Worm (Caenorhabditis elegans) whole organism, L1 larva: Measurements from ENCODE around the gene mdt-15.

ENCODE experiments used
- C04F5.9 ChIP-seq: sonication (generic microtip); optimal IDR thresholded peaks from 2 replicates; lab custom pipeline; 2016; ENCODE audit warnings: missing genetic modification characterization, missing compliant biosample characterization
- C16A3.4 ChIP-seq: fragments of 150-350 bp; optimal IDR thresholded peaks from 2 replicates; lab custom pipeline; 2014; ENCODE audit warnings: missing biosample characterization, missing genetic modification characterization
- C34B4.2 ChIP-seq: sonication (generic microtip); optimal IDR thresholded peaks from 2 replicates; lab custom pipeline; 2017; ENCODE audit warnings: mild to moderate bottlenecking, missing genetic modification characterization, missing compliant biosample characterization
- aha-1 ChIP-seq: fragments of 150-350 bp; optimal IDR thresholded peaks from 2 replicates; lab custom pipeline; 2014; ENCODE audit warnings: missing biosample characterization, missing genetic modification characterization
- aly-2 ChIP-seq: fragments of 150-350 bp; optimal IDR thresholded peaks from 2 replicates; lab custom pipeline; 2014; ENCODE audit warnings: missing biosample characterization, missing genetic modification characterization
- ama-1 ChIP-seq: fragments of 150-350 bp; optimal IDR thresholded peaks from 2 replicates; lab custom pipeline; 2014
- blmp-1 ChIP-seq: fragments of 150-350 bp; optimal IDR thresholded peaks from 2 replicates; lab custom pipeline; 2014; ENCODE audit warnings: missing biosample characterization, missing genetic modification characterization
- ces-1 ChIP-seq: fragments of 150-350 bp; optimal IDR thresholded peaks from 2 replicates; lab custom pipeline; 2014; ENCODE audit warnings: missing biosample characterization, missing genetic modification reagents, missing genetic modification characterization
- dpl-1 ChIP-seq, 3 experiments: fragments of 150-350 bp in 2 of 3; sonication (generic microtip) in 1 of 3; optimal IDR thresholded peaks; 2 replicates each; lab custom pipeline; 2014 to 2017; ENCODE audit warnings: missing biosample characterization in 3 of 3, missing genetic modification characterization in 3 of 3, missing genetic modification reagents in 3 of 3
- dsc-1 ChIP-seq: sonication (generic microtip); optimal IDR thresholded peaks from 2 replicates; lab custom pipeline; 2016; ENCODE audit warnings: mild to moderate bottlenecking, missing genetic modification characterization, missing compliant biosample characterization
- efl-1 ChIP-seq, 4 experiments: fragments of 150-350 bp; optimal IDR thresholded peaks in 3 of 4; peaks in 1 of 4; 1 replicate in 1 of 4; 2 replicates in 3 of 4; lab custom pipeline; 2014; ENCODE audit warnings: missing biosample characterization in 2 of 4, missing genetic modification characterization in 2 of 4, missing genetic modification reagents in 2 of 4
- egl-13 ChIP-seq: sonication (generic microtip); optimal IDR thresholded peaks from 2 replicates; lab custom pipeline; 2016; ENCODE audit warnings: missing genotype, missing genetic modification reagents, missing genetic modification characterization, missing compliant biosample characterization
- egl-27 ChIP-seq, 2 experiments: fragments of 150-350 bp in 1 of 2; sonication (generic microtip); optimal IDR thresholded peaks; 3 replicates each; lab custom pipeline; 2017 to 2018; ENCODE audit warnings: missing biosample characterization in 2 of 2, missing genetic modification characterization in 2 of 2, missing genetic modification reagents in 2 of 2
- elt-2 ChIP-seq: sonication (generic microtip); optimal IDR thresholded peaks from 2 replicates; lab custom pipeline; 2016; ENCODE audit warnings: missing genetic modification characterization, mild to moderate bottlenecking, inconsistent platforms, missing compliant biosample characterization, missing genetic modification reagents
- fkh-10 ChIP-seq: sonication (generic microtip); optimal IDR thresholded peaks from 2 replicates; lab custom pipeline; 2017; ENCODE audit warnings: missing biosample characterization, missing genetic modification reagents, missing genetic modification characterization
- fkh-8 ChIP-seq: sonication (generic microtip); optimal IDR thresholded peaks from 2 replicates; lab custom pipeline; 2016; ENCODE audit warnings: mild to moderate bottlenecking, missing genetic modification characterization, missing compliant biosample characterization
- fos-1 ChIP-seq: fragments of 150-350 bp; optimal IDR thresholded peaks from 2 replicates; lab custom pipeline; 2014; ENCODE audit warnings: missing biosample characterization, missing genetic modification characterization
- grh-1 ChIP-seq: fragments of 200-800 bp; sonication (Bioruptor generic); IDR thresholded peaks from 2 replicates; pipeline ENCODE4 v1.3.6; 2022; ENCODE audit warnings: missing genetic modification reagents, missing genetic modification characterization, missing compliant biosample characterization
- hlh-17 ChIP-seq: fragments of 200-800 bp; sonication (Bioruptor generic); optimal IDR thresholded peaks from 2 replicates; lab custom pipeline; 2018; ENCODE audit warnings: missing genetic modification characterization, mild to moderate bottlenecking, missing compliant biosample characterization, moderate library complexity, borderline replicate concordance
- hpl-2 ChIP-seq: fragments of 150-350 bp; optimal IDR thresholded peaks from 2 replicates; lab custom pipeline; 2014; ENCODE audit warnings: missing biosample characterization, missing genetic modification reagents, missing genetic modification characterization
- irx-1 ChIP-seq: sonication (generic microtip); optimal IDR thresholded peaks from 2 replicates; lab custom pipeline; 2016; ENCODE audit warnings: missing genetic modification characterization, missing compliant biosample characterization
- jun-1 ChIP-seq: fragments of 150-350 bp; optimal IDR thresholded peaks from 2 replicates; lab custom pipeline; 2014; ENCODE audit warnings: missing biosample characterization, missing genetic modification reagents, missing genetic modification characterization
- lin-14 ChIP-seq: fragments of 200-800 bp; sonication (Bioruptor generic); optimal IDR thresholded peaks from 2 replicates; lab custom pipeline; 2018; ENCODE audit warnings: mild to moderate bottlenecking, missing genetic modification characterization, moderate library complexity, missing compliant biosample characterization
- lin-39 ChIP-seq: fragments of 150-350 bp; optimal IDR thresholded peaks from 2 replicates; lab custom pipeline; 2014; ENCODE audit warnings: missing biosample characterization, missing genetic modification reagents, missing genetic modification characterization
- lir-3 ChIP-seq: sonication (generic microtip); optimal IDR thresholded peaks from 2 replicates; lab custom pipeline; 2016; ENCODE audit warnings: mild to moderate bottlenecking, missing genetic modification characterization, moderate library complexity, missing compliant biosample characterization; ENCODE audit not compliant: poor library complexity
- lsy-2 ChIP-seq, 2 experiments: fragments of 150-350 bp; optimal IDR thresholded peaks; 2 replicates each; lab custom pipeline; 2014; ENCODE audit warnings: missing biosample characterization in 2 of 2, missing genetic modification characterization in 2 of 2
- mep-1 ChIP-seq: fragments of 150-350 bp; optimal IDR thresholded peaks from 2 replicates; lab custom pipeline; 2014; ENCODE audit warnings: missing biosample characterization, missing genetic modification characterization
- nhr-237 ChIP-seq: fragments of 150-350 bp; optimal IDR thresholded peaks from 2 replicates; lab custom pipeline; 2014; ENCODE audit warnings: missing biosample characterization, missing genetic modification characterization
- nhr-28 ChIP-seq: fragments of 150-350 bp; optimal IDR thresholded peaks from 2 replicates; lab custom pipeline; 2014; ENCODE audit warnings: missing biosample characterization, missing genetic modification characterization
- nhr-47 ChIP-seq: sonication (generic microtip); optimal IDR thresholded peaks from 2 replicates; lab custom pipeline; 2016; ENCODE audit warnings: mild to moderate bottlenecking, missing genetic modification characterization, moderate library complexity, missing compliant biosample characterization
- nhr-71 ChIP-seq: sonication (generic microtip); optimal IDR thresholded peaks from 2 replicates; lab custom pipeline; 2016; ENCODE audit warnings: mild to moderate bottlenecking, missing genetic modification characterization, moderate library complexity, missing compliant biosample characterization
- nhr-76 ChIP-seq: sonication (generic microtip); optimal IDR thresholded peaks from 2 replicates; lab custom pipeline; 2017; ENCODE audit warnings: missing biosample characterization, missing genetic modification characterization
- nhr-77 ChIP-seq: fragments of 150-350 bp; optimal IDR thresholded peaks from 2 replicates; lab custom pipeline; 2014; ENCODE audit warnings: missing biosample characterization, missing genetic modification characterization
- nhr-84 ChIP-seq: sonication (generic microtip); optimal IDR thresholded peaks from 2 replicates; lab custom pipeline; 2017; ENCODE audit warnings: missing biosample characterization, missing genetic modification characterization
- nhr-85 ChIP-seq: sonication (generic microtip); peaks from one replicate; lab custom pipeline; 2016; ENCODE audit warnings: missing genetic modification characterization, inconsistent platforms, missing compliant biosample characterization
- pag-3 ChIP-seq: sonication (generic microtip); optimal IDR thresholded peaks from 2 replicates; lab custom pipeline; 2017; ENCODE audit warnings: missing genetic modification characterization, mild to moderate bottlenecking, missing compliant biosample characterization, antibody characterized with exemption, borderline replicate concordance; ENCODE audit not compliant: insufficient read depth
- pax-3 ChIP-seq: fragments of 200-800 bp; sonication (Bioruptor generic); optimal IDR thresholded peaks from 2 replicates; lab custom pipeline; 2018; ENCODE audit warnings: mild to moderate bottlenecking, missing genetic modification characterization, moderate library complexity, missing compliant biosample characterization
- pqm-1 ChIP-seq: sonication (generic microtip); optimal IDR thresholded peaks from 3 replicates; lab custom pipeline; 2017; ENCODE audit warnings: missing biosample characterization, missing genetic modification characterization
- rnt-1 ChIP-seq: sonication (generic microtip); optimal IDR thresholded peaks from 2 replicates; lab custom pipeline; 2016; ENCODE audit warnings: mild to moderate bottlenecking, missing genetic modification characterization, moderate library complexity, missing compliant biosample characterization
- snpc-4 ChIP-seq: fragments of 150-350 bp; optimal IDR thresholded peaks from 2 replicates; lab custom pipeline; 2014; ENCODE audit warnings: missing biosample characterization, missing genetic modification characterization
- snu-23 ChIP-seq: sonication (generic microtip); optimal IDR thresholded peaks from 2 replicates; lab custom pipeline; 2016; ENCODE audit warnings: missing genetic modification characterization, missing compliant biosample characterization
- sox-4 ChIP-seq: sonication (generic microtip); optimal IDR thresholded peaks from 2 replicates; lab custom pipeline; 2016; ENCODE audit warnings: missing genetic modification characterization, missing compliant biosample characterization
- sptf-1 ChIP-seq: fragments of 150-350 bp; optimal IDR thresholded peaks from 2 replicates; lab custom pipeline; 2014; ENCODE audit warnings: missing biosample characterization, missing genetic modification characterization
- sup-37 ChIP-seq: fragments of 200-800 bp; sonication (Bioruptor generic); optimal IDR thresholded peaks from 2 replicates; lab custom pipeline; 2018; ENCODE audit warnings: mild to moderate bottlenecking, missing genetic modification characterization, missing compliant biosample characterization
- zip-4 ChIP-seq: fragments of 200-800 bp; sonication (Bioruptor generic); optimal IDR thresholded peaks from 2 replicates; lab custom pipeline; 2018; ENCODE audit warnings: mild to moderate bottlenecking, missing genetic modification characterization, moderate library complexity, missing compliant biosample characterization
- ztf-11 ChIP-seq, 2 experiments: sonication (generic microtip); optimal IDR thresholded peaks; 2 replicates each; lab custom pipeline; 2016 to 2017; ENCODE audit warnings: missing genetic modification characterization in 2 of 2, missing biosample characterization in 1 of 2, missing compliant biosample characterization in 1 of 2
- ztf-4 ChIP-seq: fragments of 150-350 bp; optimal IDR thresholded peaks from 2 replicates; lab custom pipeline; 2014; ENCODE audit warnings: missing biosample characterization, missing genetic modification characterization

The mdt-15 gene

DNA sequence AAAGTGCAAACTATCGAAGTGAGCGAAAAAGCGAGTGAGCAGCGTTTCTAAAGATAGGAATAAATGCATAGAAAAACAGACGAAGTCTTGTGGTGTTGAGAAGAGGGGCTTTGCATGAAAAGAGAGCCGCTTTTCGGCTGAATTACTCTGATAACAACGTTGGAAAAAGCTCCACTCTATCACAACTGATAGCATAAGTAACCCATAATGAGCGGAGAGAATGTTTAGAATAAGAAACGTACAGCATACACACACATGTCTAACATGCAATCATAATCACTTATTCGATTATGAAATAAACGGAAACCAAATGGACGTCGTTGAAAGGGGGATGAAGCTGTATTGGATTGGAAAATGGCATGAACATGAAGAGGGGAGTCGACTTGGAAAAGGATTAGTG, 6.7 kb upstream of the mdt-15 start:
- TF ChIP-seq nhr-85 = no peak
- TF ChIP-seq egl-27 (tag; optimal IDR thresholded peaks at IDR 0.05; lab: Kevin White, UChicago) = no peak
- TF ChIP-seq rnt-1 (tag; lab: Kevin White, UChicago) = no peak
- TF ChIP-seq grh-1 (GFP tag; lab: Robert Waterston, UW) = no peak
- no peak for TF ChIP-seq ztf-4 (tag; lab: Kevin White, UChicago)
- no peak for TF ChIP-seq nhr-28 (tag; lab: Kevin White, UChicago)
- no peak for TF ChIP-seq ztf-11 (tag; optimal IDR thresholded peaks at IDR 0.05; lab: Kevin White, UChicago)
- TF ChIP-seq pag-3 = no peak
- TF ChIP-seq dpl-1 (GFP tag; optimal IDR thresholded peaks at IDR 0.05; lab: Kevin White, UChicago) = peak in 1 of 3 experiments; percentile 3
- no peak for TF ChIP-seq efl-1 (optimal IDR thresholded peaks at IDR 0.05; lab: Kevin White, UChicago)
- TF ChIP-seq efl-1 (GFP tag; optimal IDR thresholded peaks at IDR 0.05 in 1 of 2; lab: Kevin White, UChicago) = no peak
- no peak for TF ChIP-seq irx-1 (tag; lab: Kevin White, UChicago)
- TF ChIP-seq sptf-1 (tag; lab: Kevin White, UChicago) = no peak
- TF ChIP-seq pqm-1 (tag; lab: Kevin White, UChicago) = peak; percentile 72
- peak; percentile 11 for TF ChIP-seq elt-2
- no peak for TF ChIP-seq hpl-2 (GFP tag; lab: Kevin White, UChicago)
- TF ChIP-seq lsy-2 (tag; optimal IDR thresholded peaks at IDR 0.05; lab: Kevin White, UChicago) = peak in 1 of 2 experiments; percentile 11
- TF ChIP-seq nhr-71 = peak; percentile 6
- TF ChIP-seq nhr-237 (tag; lab: Kevin White, UChicago) = no peak
- TF ChIP-seq ces-1 = no peak
- no peak for TF ChIP-seq nhr-76 (tag; lab: Kevin White, UChicago)
- no peak for TF ChIP-seq C04F5.9 (tag; lab: Kevin White, UChicago)
- TF ChIP-seq nhr-84 (tag; lab: Kevin White, UChicago) = no peak
- TF ChIP-seq hlh-17 (GFP tag; lab: Kevin White, UChicago) = no peak
- TF ChIP-seq C16A3.4 (tag; lab: Kevin White, UChicago) = no peak
- no peak for TF ChIP-seq aha-1 (tag; lab: Kevin White, UChicago)
- TF ChIP-seq snu-23 = no peak
- no peak for TF ChIP-seq C34B4.2 (tag; lab: Kevin White, UChicago)
- TF ChIP-seq lin-14 = peak; percentile 7
- TF ChIP-seq ama-1 = peak; percentile 13
- TF ChIP-seq egl-13 (tag; lab: Kevin White, UChicago) = peak; percentile 11
- no peak for TF ChIP-seq aly-2 (tag; lab: Kevin White, UChicago)
- no peak for TF ChIP-seq fkh-10 (GFP tag; lab: Kevin White, UChicago)
- TF ChIP-seq nhr-47 (tag; lab: Kevin White, UChicago) = peak; percentile 23
- TF ChIP-seq sox-4 (tag; lab: Kevin White, UChicago) = no peak
- no peak for TF ChIP-seq mep-1 (tag; lab: Kevin White, UChicago)
- no peak for TF ChIP-seq snpc-4 (tag; lab: Kevin White, UChicago)
- TF ChIP-seq lir-3 = no peak
- peak; percentile 16 for TF ChIP-seq jun-1 (tag; lab: Kevin White, UChicago)
- TF ChIP-seq zip-4 (GFP tag; lab: Kevin White, UChicago) = no peak
- no peak for TF ChIP-seq nhr-77 (tag; lab: Kevin White, UChicago)
- no peak for TF ChIP-seq fos-1 (tag; lab: Kevin White, UChicago)
- peak; percentile 16 for TF ChIP-seq fkh-8 (tag; lab: Kevin White, UChicago)
- peak; percentile 20 for TF ChIP-seq pax-3 (tag; lab: Kevin White, UChicago)
- TF ChIP-seq, all 84 proteins: peak for 12

DNA sequence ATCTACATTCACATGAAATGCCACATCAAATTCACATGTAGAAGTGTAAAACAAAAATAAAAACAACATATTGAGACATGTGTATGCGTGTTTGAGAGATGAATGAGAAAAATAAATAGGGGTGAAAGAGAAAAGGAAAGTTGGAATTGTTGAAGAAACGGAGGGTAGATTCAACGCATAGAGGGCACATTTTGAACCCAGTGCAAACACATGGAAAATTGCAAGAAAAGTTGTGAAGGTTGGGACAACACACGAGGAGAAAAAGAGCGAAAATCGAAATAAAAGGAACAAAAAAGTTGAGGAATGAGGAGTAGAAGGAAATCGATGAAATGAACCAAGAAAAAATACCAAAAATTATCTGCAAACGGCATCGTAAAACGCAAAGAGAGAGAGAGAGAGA, 6.0 kb upstream of the mdt-15 start:
- TF ChIP-seq lin-14 (peak; percentile 9), lin-39 (tag; lab: Kevin White, UChicago) (no peak), pqm-1 (tag; lab: Kevin White, UChicago) (no peak), snpc-4 (tag; lab: Kevin White, UChicago) (no peak), blmp-1 (tag; lab: Kevin White, UChicago) (peak; percentile 57), C34B4.2 (tag; lab: Kevin White, UChicago) (no peak), dsc-1 (tag; lab: Kevin White, UChicago) (peak; percentile 57), sup-37 (GFP tag; lab: Kevin White, UChicago) (no peak), egl-27 (tag; optimal IDR thresholded peaks at IDR 0.05; lab: Kevin White, UChicago) (no peak), ztf-4 (tag; lab: Kevin White, UChicago) (no peak)
